Worm (Caenorhabditis elegans): Measurements from ENCODE around the gene T18D3.6.

T18D3.6 gene

ce11 chrX:12491138-12491537 is 41.4 kb downstream of the T18D3.6 start:
- TF ChIP-seq unc-62 (GFP tag; optimal IDR thresholded peaks at IDR 0.05): no peak

ce11 chrX:12492467-12492866 is 42.8 kb downstream of the T18D3.6 start, which contains the start of gene lips-1:
lips-1 (plus strand) TSS chrX:12492767.
- no peak for TF ChIP-seq unc-62 (GFP tag; optimal IDR thresholded peaks at IDR 0.05)

- no peak for TF ChIP-seq unc-62 (GFP tag; optimal IDR thresholded peaks at IDR 0.05)
Measured at ce11 chrX:12500777-12501176, 51.1 kb downstream of the T18D3.6 start.

All from whole organism, dauer.